Fruit fly (Drosophila melanogaster) whole organism, embryonic: Measurements from ENCODE around the gene CG10700.

Experiments used
- Atf6 ChIP-seq: fragments of 200-800 bp; sonication (Bioruptor generic); IDR thresholded peaks from 2 replicates; pipeline ENCODE4 v1.3.6; 2022; ENCODE audit warnings: missing biosample characterization, missing genetic modification characterization
- BEAF-32 ChIP-seq: fragments of 200-800 bp; sonication (Bioruptor generic); optimal IDR thresholded peaks from 3 replicates; lab custom pipeline; 2017; ENCODE audit warnings: missing biosample characterization, missing genetic modification characterization, mild to moderate bottlenecking, moderate library complexity, missing genetic modification reagents
- Bgb ChIP-seq: fragments of 200-800 bp; sonication (Bioruptor generic); IDR thresholded peaks from 2 replicates; pipeline ENCODE4 v1.3.6; 2022; ENCODE audit warnings: missing biosample characterization, missing genetic modification characterization; ENCODE audit not compliant: partially characterized antibody
- CG10462 ChIP-seq: fragments of 200-800 bp; sonication (Bioruptor generic); optimal IDR thresholded peaks from 2 replicates; lab custom pipeline; 2016; ENCODE audit warnings: missing biosample characterization, missing genetic modification characterization
- CG10979 ChIP-seq: fragments of 200-800 bp; sonication (Bioruptor generic); optimal IDR thresholded peaks from 2 replicates; lab custom pipeline; 2018; ENCODE audit warnings: missing biosample characterization, mild to moderate bottlenecking, missing genetic modification characterization, moderate library complexity
- CG12659 ChIP-seq: fragments of 200-800 bp; sonication (Bioruptor generic); optimal IDR thresholded peaks from 3 replicates; lab custom pipeline; 2017; ENCODE audit warnings: mild to moderate bottlenecking, missing biosample characterization, missing genetic modification reagents, missing genetic modification characterization
- CG13123 ChIP-seq: fragments of 200-800 bp; sonication (Bioruptor generic); optimal IDR thresholded peaks from 2 replicates; lab custom pipeline; 2016; ENCODE audit warnings: missing biosample characterization, missing genetic modification characterization
- CG13287 ChIP-seq: fragments of 200-800 bp; sonication (Bioruptor generic); IDR thresholded peaks from 2 replicates; pipeline ENCODE4 v1.3.6; 2022; ENCODE audit warnings: missing biosample characterization, missing genetic modification characterization; ENCODE audit not compliant: partially characterized antibody
- CG18476 ChIP-seq: fragments of 200-800 bp; sonication (Bioruptor generic); optimal IDR thresholded peaks from 2 replicates; lab custom pipeline; 2016; ENCODE audit warnings: missing biosample characterization, mild to moderate bottlenecking, missing genetic modification characterization
- CG2116 ChIP-seq: fragments of 200-800 bp; sonication (Bioruptor generic); optimal IDR thresholded peaks from 3 replicates; lab custom pipeline; 2018; ENCODE audit warnings: missing biosample characterization, mild to moderate bottlenecking, missing genetic modification characterization
- CG34224 ChIP-seq: fragments of 200-800 bp; sonication (Bioruptor generic); IDR thresholded peaks from 3 replicates; pipeline ENCODE4 v1.3.6; 2022; ENCODE audit warnings: missing biosample characterization, missing genetic modification characterization; ENCODE audit not compliant: partially characterized antibody
- CG4730 ChIP-seq: fragments of 200-800 bp; sonication (Bioruptor generic); IDR thresholded peaks from 2 replicates; pipeline ENCODE4 v1.3.6; 2022; ENCODE audit warnings: missing biosample characterization, missing genetic modification characterization
- CG7963 ChIP-seq: fragments of 200-800 bp; sonication (Bioruptor generic); IDR thresholded peaks from 3 replicates; pipeline ENCODE4 v1.3.6; 2022; ENCODE audit warnings: missing biosample characterization, missing genetic modification characterization; ENCODE audit not compliant: partially characterized antibody
- CG9727 ChIP-seq: fragments of 200-800 bp; sonication (Bioruptor generic); optimal IDR thresholded peaks from 3 replicates; lab custom pipeline; 2017; ENCODE audit warnings: missing biosample characterization, mild to moderate bottlenecking, missing genetic modification characterization
- CHES-1-like ChIP-seq: fragments of 200-800 bp; sonication (Bioruptor generic); optimal IDR thresholded peaks from 2 replicates; lab custom pipeline; 2016; ENCODE audit warnings: missing biosample characterization, missing genetic modification characterization
- Dll ChIP-seq: fragments of 200-800 bp; sonication (Bioruptor generic); IDR thresholded peaks from 4 replicates; pipeline ENCODE4 v1.3.6; 2022; ENCODE audit warnings: missing biosample characterization, missing genetic modification characterization; ENCODE audit not compliant: partially characterized antibody
- Doc2 ChIP-seq: fragments of 200-800 bp; sonication (Bioruptor generic); IDR thresholded peaks from 2 replicates; pipeline ENCODE4 v1.3.6; 2022; ENCODE audit warnings: missing biosample characterization, missing genetic modification characterization
- Drgx ChIP-seq: fragments of 200-800 bp; sonication (Bioruptor generic); IDR thresholded peaks from 2 replicates; pipeline ENCODE4 v1.3.6; 2022; ENCODE audit warnings: missing biosample characterization, missing genetic modification characterization
- ERR ChIP-seq: fragments of 200-800 bp; sonication (Bioruptor generic); optimal IDR thresholded peaks from 2 replicates; lab custom pipeline; 2016; ENCODE audit warnings: missing biosample characterization, missing genetic modification characterization
- Ets97D ChIP-seq: fragments of 200-800 bp; sonication (Bioruptor generic); optimal IDR thresholded peaks from 3 replicates; lab custom pipeline; 2016; ENCODE audit warnings: missing biosample characterization, missing genetic modification characterization
- HmgZ ChIP-seq: fragments of 200-800 bp; sonication (Bioruptor generic); optimal IDR thresholded peaks from 2 replicates; lab custom pipeline; 2018; ENCODE audit warnings: missing biosample characterization, mild to moderate bottlenecking, missing genetic modification characterization
- MBD-R2 ChIP-seq: fragments of 200-800 bp; sonication (Bioruptor generic); IDR thresholded peaks from 2 replicates; pipeline ENCODE4 v1.3.6; 2022; ENCODE audit warnings: missing biosample characterization, missing genetic modification characterization
- MESR4 ChIP-seq: fragments of 200-800 bp; sonication (Bioruptor generic); optimal IDR thresholded peaks from 2 replicates; lab custom pipeline; 2018; ENCODE audit warnings: missing biosample characterization, mild to moderate bottlenecking, missing genetic modification characterization, moderate library complexity
- Med ChIP-seq: fragments of 200-800 bp; sonication (Bioruptor generic); peaks from one replicate; lab custom pipeline; 2016; ENCODE audit warnings: missing biosample characterization, missing genetic modification characterization, mild to moderate bottlenecking, inconsistent platforms, moderate library complexity
- Mrtf ChIP-seq: fragments of 200-800 bp; sonication (Bioruptor generic); IDR thresholded peaks from 3 replicates; pipeline ENCODE4 v1.3.6; 2022; ENCODE audit warnings: missing biosample characterization, missing genetic modification characterization
- Myb ChIP-seq: fragments of 200-800 bp; sonication (Bioruptor generic); optimal IDR thresholded peaks from 2 replicates; lab custom pipeline; 2016; ENCODE audit warnings: missing biosample characterization, missing genetic modification characterization
- NfI ChIP-seq: fragments of 200-800 bp; sonication (Bioruptor generic); optimal IDR thresholded peaks from 3 replicates; lab custom pipeline; 2018; ENCODE audit warnings: missing biosample characterization, mild to moderate bottlenecking, missing genetic modification characterization, moderate library complexity
- Oaz ChIP-seq: fragments of 200-800 bp; sonication (Bioruptor generic); IDR thresholded peaks from 2 replicates; pipeline ENCODE4 v1.3.6; 2022; ENCODE audit warnings: missing biosample characterization, missing genetic modification characterization
- Stat92E ChIP-seq, 3 experiments: fragments of >200 bp in 2 of 3; fragments of 200-800 bp in 1 of 3; sonication (Bioruptor generic) in 1 of 3; optimal IDR thresholded peaks; 2 replicates each; lab custom pipeline; 2017 to 2019; ENCODE audit warnings: missing biosample characterization in 3 of 3, missing genetic modification characterization in 3 of 3, mild to moderate bottlenecking in 1 of 3, moderate library complexity in 1 of 3
- Usf ChIP-seq: fragments of 200-800 bp; sonication (Bioruptor generic); optimal IDR thresholded peaks from 2 replicates; lab custom pipeline; 2017; ENCODE audit warnings: missing genotype, missing biosample characterization, missing genetic modification characterization
- amos ChIP-seq: fragments of 200-800 bp; sonication (Bioruptor generic); IDR thresholded peaks from 2 replicates; pipeline ENCODE4 v1.3.6; 2022; ENCODE audit warnings: missing biosample characterization, missing genetic modification characterization; ENCODE audit not compliant: partially characterized antibody
- en ChIP-seq: fragments of 200-800 bp; sonication (Bioruptor generic); optimal IDR thresholded peaks from 2 replicates; lab custom pipeline; 2016; ENCODE audit warnings: missing biosample characterization, missing genetic modification characterization
- ind ChIP-seq: fragments of 200-800 bp; sonication (Bioruptor generic); optimal IDR thresholded peaks from 3 replicates; lab custom pipeline; 2016; ENCODE audit warnings: missing biosample characterization, missing genetic modification characterization
- inv ChIP-seq: fragments of 200-800 bp; sonication (Bioruptor generic); IDR thresholded peaks from 2 replicates; pipeline ENCODE4 v1.3.6; 2022; ENCODE audit warnings: missing biosample characterization, missing genetic modification characterization; ENCODE audit not compliant: partially characterized antibody
- lmd ChIP-seq: fragments of 200-800 bp; sonication (Bioruptor generic); IDR thresholded peaks from 2 replicates; pipeline ENCODE4 v1.3.6; 2022; ENCODE audit warnings: missing biosample characterization, missing genetic modification characterization
- luna ChIP-seq: fragments of 200-800 bp; sonication (Bioruptor generic); optimal IDR thresholded peaks from 2 replicates; lab custom pipeline; 2016; ENCODE audit warnings: missing biosample characterization, missing genetic modification characterization
- nerfin-2 ChIP-seq: fragments of 200-800 bp; sonication (Bioruptor generic); IDR thresholded peaks from 2 replicates; pipeline ENCODE4 v1.3.6; 2022; ENCODE audit warnings: missing biosample characterization, missing genetic modification characterization; ENCODE audit not compliant: partially characterized antibody
- pros ChIP-seq: fragments of 200-800 bp; sonication (Bioruptor generic); optimal IDR thresholded peaks from 3 replicates; lab custom pipeline; 2019; ENCODE audit warnings: missing biosample characterization, mild to moderate bottlenecking, missing genetic modification characterization, moderate library complexity
- run ChIP-seq: fragments of 200-800 bp; sonication (Bioruptor generic); optimal IDR thresholded peaks from 3 replicates; lab custom pipeline; 2018; ENCODE audit warnings: missing biosample characterization, mild to moderate bottlenecking, missing genetic modification characterization
- sd ChIP-seq: fragments of 200-800 bp; sonication (Bioruptor generic); optimal IDR thresholded peaks from 3 replicates; lab custom pipeline; 2018; ENCODE audit warnings: missing biosample characterization, mild to moderate bottlenecking, missing genetic modification characterization, moderate library complexity
- sisA ChIP-seq: fragments of 200-800 bp; sonication (Bioruptor generic); IDR thresholded peaks from 2 replicates; pipeline ENCODE4 v1.3.6; 2022; ENCODE audit warnings: missing biosample characterization, missing genetic modification characterization
- sna ChIP-seq: fragments of 200-800 bp; sonication (Bioruptor generic); IDR thresholded peaks from 2 replicates; pipeline ENCODE4 v1.3.6; 2022; ENCODE audit warnings: missing biosample characterization, missing genetic modification characterization; ENCODE audit not compliant: partially characterized antibody
- stc ChIP-seq: fragments of 200-800 bp; sonication (Bioruptor generic); IDR thresholded peaks from 2 replicates; pipeline ENCODE4 v1.3.6; 2022; ENCODE audit warnings: missing biosample characterization, missing genetic modification characterization
- stwl ChIP-seq: fragments of 200-800 bp; sonication (Bioruptor generic); optimal IDR thresholded peaks from 3 replicates; lab custom pipeline; 2018; ENCODE audit warnings: missing biosample characterization, mild to moderate bottlenecking, missing genetic modification characterization, moderate library complexity
- unc-4 ChIP-seq: fragments of 200-800 bp; sonication (Bioruptor generic); IDR thresholded peaks from 2 replicates; pipeline ENCODE4 v1.3.6; 2022; ENCODE audit warnings: missing biosample characterization, missing genetic modification characterization; ENCODE audit not compliant: partially characterized antibody
- vnd ChIP-seq: fragments of 200-800 bp; sonication (Bioruptor generic); IDR thresholded peaks from 3 replicates; pipeline ENCODE4 v1.3.6; 2022; ENCODE audit warnings: missing biosample characterization, missing genetic modification characterization; ENCODE audit not compliant: partially characterized antibody
- zen2 ChIP-seq: fragments of 200-800 bp; sonication (Bioruptor generic); IDR thresholded peaks from 3 replicates; pipeline ENCODE4 v1.3.6; 2022; ENCODE audit warnings: missing biosample characterization, missing genetic modification characterization; ENCODE audit not compliant: partially characterized antibody

CG10700 gene

dm6 chr2L:19063090-19063692, 15.6 kb downstream of the CG10700 start, which contains the start of gene Dus4 (continued):
- no peak for TF ChIP-seq Stat92E (GFP tag; optimal IDR thresholded peaks at IDR 0.05; lab: Kevin White, UChicago)
- no peak for TF ChIP-seq CG4730 (GFP tag; lab: Robert Waterston, UW)
- no peak for TF ChIP-seq CHES-1-like (GFP tag; lab: Kevin White, UChicago)
- no peak for TF ChIP-seq ind (GFP tag; lab: Kevin White, UChicago)
- peak; percentile 59 for TF ChIP-seq CG2116
- peak; percentile 40; the same call in 1 of the 2 replicates for TF ChIP-seq MBD-R2
- TF ChIP-seq ERR (GFP tag; lab: Kevin White, UChicago): no peak
- no peak for TF ChIP-seq CG9727 (GFP tag; lab: Kevin White, UChicago)
- TF ChIP-seq CG13287 (GFP tag; lab: Robert Waterston, UW): peak; percentile 88
- peak; percentile 70 for TF ChIP-seq unc-4 (GFP tag; lab: Robert Waterston, UW)
- TF ChIP-seq lmd (GFP tag; lab: Robert Waterston, UW): no peak
- peak; percentile 53 for TF ChIP-seq run (tag; lab: Kevin White, UChicago)
- TF ChIP-seq Bgb: peak; percentile 87
- TF ChIP-seq en (GFP tag; lab: Kevin White, UChicago): no peak
- no peak for TF ChIP-seq CG10979 (tag; lab: Kevin White, UChicago)
- no peak for TF ChIP-seq pros (GFP tag; lab: Kevin White, UChicago)
- TF ChIP-seq NfI (GFP tag; lab: Kevin White, UChicago): no peak
- peak; percentile 65 for TF ChIP-seq inv (GFP tag; lab: Robert Waterston, UW)
- TF ChIP-seq Myb: peak; percentile 79
- TF ChIP-seq Ets97D (GFP tag; lab: Kevin White, UChicago): no peak
- peak; percentile 9 for TF ChIP-seq Med (GFP tag; lab: Kevin White, UChicago)
- TF ChIP-seq CG7963 (GFP tag; lab: Robert Waterston, UW): peak; percentile 94
- TF ChIP-seq Atf6 (GFP tag; lab: Robert Waterston, UW): no peak
- no peak for TF ChIP-seq stc (GFP tag; lab: Robert Waterston, UW)
- TF ChIP-seq sna (GFP tag; lab: Robert Waterston, UW): peak; percentile 84
- no peak for TF ChIP-seq CG10462
- TF ChIP-seq CG34224 (GFP tag; lab: Robert Waterston, UW): peak; percentile 95
- peak; percentile 83 for TF ChIP-seq Dll (GFP tag; lab: Robert Waterston, UW)
- TF ChIP-seq amos (GFP tag; lab: Robert Waterston, UW): peak; percentile 82; the same call in 1 of the 2 replicates
- TF ChIP-seq HmgZ (tag; lab: Kevin White, UChicago): no peak
- TF ChIP-seq CG18476 (GFP tag; lab: Kevin White, UChicago): no peak
- no peak for TF ChIP-seq CG13123 (GFP tag; lab: Kevin White, UChicago)
- no peak for TF ChIP-seq Mrtf (GFP tag; lab: Robert Waterston, UW)
- peak; percentile 97 for TF ChIP-seq nerfin-2 (GFP tag; lab: Robert Waterston, UW)
- no peak for TF ChIP-seq luna (GFP tag; lab: Kevin White, UChicago)
- TF ChIP-seq BEAF-32 (GFP tag; lab: Kevin White, UChicago): peak; percentile 64
- TF ChIP-seq Doc2: no peak
- no peak for TF ChIP-seq sd (tag; lab: Kevin White, UChicago)
- TF ChIP-seq Oaz (GFP tag; lab: Robert Waterston, UW): no peak
- peak; percentile 97 for TF ChIP-seq zen2 (GFP tag; lab: Robert Waterston, UW)
- TF ChIP-seq Usf: no peak
- TF ChIP-seq stwl (tag; lab: Kevin White, UChicago): peak; percentile 54
- TF ChIP-seq vnd: peak; percentile 85
- no peak for TF ChIP-seq sisA (GFP tag; lab: Robert Waterston, UW)
- peak; percentile 21 for TF ChIP-seq MESR4
- no peak for TF ChIP-seq CG12659 (GFP tag; lab: Kevin White, UChicago)
- no peak for TF ChIP-seq Drgx (GFP tag; lab: Robert Waterston, UW)
